Worm (Caenorhabditis elegans): ENCODE data around the gene jmjd-1.2.

jmjd-1.2 gene

DNA sequence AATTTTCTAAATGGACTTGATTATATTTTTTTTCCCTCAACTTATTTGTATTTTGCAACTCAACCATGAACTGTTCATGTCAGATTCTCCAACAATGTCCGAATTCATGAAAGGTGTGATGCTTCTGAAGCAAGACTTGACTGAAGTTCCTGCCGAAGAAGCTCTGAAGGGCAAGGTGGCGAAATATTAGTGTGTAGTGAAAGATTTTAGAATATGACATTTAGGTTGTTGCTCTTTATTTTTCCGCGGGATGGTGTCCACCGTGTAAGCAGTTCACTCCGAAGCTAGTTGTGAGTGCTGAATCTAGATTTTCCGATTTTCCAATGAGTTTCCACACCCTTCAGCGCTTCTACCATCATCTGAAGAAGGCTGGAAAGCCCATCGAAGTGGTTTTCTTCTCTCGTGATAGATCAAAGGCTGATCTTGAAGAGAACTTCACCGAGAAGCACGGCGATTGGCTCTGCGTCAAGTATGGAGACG is 8.4 kb upstream of the jmjd-1.2 start, which contains the start of gene F29B9.5 (continued):
- TF ChIP-seq snpc-3.4 (tag; optimal IDR thresholded peaks at IDR 0.05) = peak; percentile 41
- peak; percentile 62 for TF ChIP-seq ama-1 (optimal IDR thresholded peaks at IDR 0.05)
- no peak for TF ChIP-seq ama-1 (GFP tag; optimal IDR thresholded peaks at IDR 0.05)
- TF ChIP-seq let-526 (GFP tag; IDR thresholded peaks at IDR 0.05) = no peak
- 0 out of 2 replicates have a peak, but pooled peaks have one; percentile 26 for TF ChIP-seq ceh-40 (GFP tag; IDR thresholded peaks at IDR 0.05)
- 0 out of 2 replicates have a peak, but pooled peaks have one; percentile 22 for TF ChIP-seq nfya-2 (GFP tag; IDR thresholded peaks at IDR 0.05)
- TF ChIP-seq let-607 (tag; optimal IDR thresholded peaks at IDR 0.05) = no peak
- peak; percentile 86 for TF ChIP-seq B0336.3 (GFP tag; IDR thresholded peaks at IDR 0.05)
- no peak for TF ChIP-seq lin-54 (GFP tag; optimal IDR thresholded peaks at IDR 0.05)

DNA sequence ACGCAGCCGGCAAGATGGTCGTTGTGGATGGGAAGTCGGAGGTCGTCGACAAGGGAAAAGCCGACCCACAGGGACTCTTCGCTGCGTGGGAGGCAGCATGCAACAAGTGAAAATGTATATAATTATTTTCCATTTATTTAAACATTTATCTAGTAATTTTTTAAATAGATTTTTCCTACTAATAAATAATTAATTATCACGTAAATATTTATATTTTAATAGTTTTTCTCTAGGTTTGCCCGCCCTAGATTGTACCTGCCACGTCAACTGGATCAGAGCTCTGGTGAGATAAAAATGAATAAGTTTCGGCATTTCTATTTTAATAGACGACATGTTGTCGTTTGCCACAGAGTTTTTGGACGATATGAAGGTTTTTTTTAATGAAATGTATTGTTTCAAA is 7.8 kb upstream of the jmjd-1.2 start, which contains the start of gene psr-1:
Gene psr-1, plus strand, starts transcription at position 301 of the 400 bp plus-strand sequence.
- TF ChIP-seq ztf-18 (tag; optimal IDR thresholded peaks at IDR 0.05) (no peak), cebp-2 (GFP tag; IDR thresholded peaks at IDR 0.05) (no peak), lir-1 (GFP tag; conservative IDR thresholded peaks at IDR 0.05) (no peak), egrh-3 (GFP tag; IDR thresholded peaks at IDR 0.05) (no peak), snpc-1.1 (tag; optimal IDR thresholded peaks at IDR 0.05; ENCODE audit: insufficient read depth) (no peak), ztf-28 (GFP tag; IDR thresholded peaks at IDR 0.05) (no peak), aptf-2 (GFP tag; conservative IDR thresholded peaks at IDR 0.05) (no peak), madf-6 (GFP tag; IDR thresholded peaks at IDR 0.05) (no peak), hlh-26 (GFP tag; conservative IDR thresholded peaks at IDR 0.05) (no peak), nfya-2 (GFP tag; IDR thresholded peaks at IDR 0.05) (no peak)

- TF ChIP-seq efl-1 (GFP tag; optimal IDR thresholded peaks at IDR 0.05) (peak; percentile 24), ets-4 (GFP tag; optimal IDR thresholded peaks at IDR 0.05) (no peak), hrde-1 (tag; optimal IDR thresholded peaks at IDR 0.05; ENCODE audit: borderline replicate concordance) (peak; percentile 11), snpc-4 (GFP tag; optimal IDR thresholded peaks at IDR 0.05) (peak; percentile 39), snpc-4 (tag; optimal IDR thresholded peaks at IDR 0.05) (peak in 2 of 4 experiments; percentile 44 to 63), F22D6.2 (tag; optimal IDR thresholded peaks at IDR 0.05) (no peak), Y53G8AR.9 (GFP tag; conservative IDR thresholded peaks at IDR 0.05) (0 out of 2 replicates have a peak, but pooled peaks have one; percentile 53), attf-6 (GFP tag; IDR thresholded peaks at IDR 0.05) (peak; percentile 73), madf-3 (GFP tag; IDR thresholded peaks at IDR 0.05) (0 out of 2 replicates have a peak, but pooled peaks have one; percentile 20), rcor-1 (GFP tag; IDR thresholded peaks at IDR 0.05) (peak; percentile 44; the same call in 1 of the 2 replicates), ztf-18 (tag; optimal IDR thresholded peaks at IDR 0.05) (no peak), snpc-3.4 (tag; optimal IDR thresholded peaks at IDR 0.05) (peak; percentile 71), F52B5.7 (tag; optimal IDR thresholded peaks at IDR 0.05) (no peak), snpc-1.3 (tag; optimal IDR thresholded peaks at IDR 0.05; ENCODE audit: insufficient read depth) (peak; percentile 23), dpl-1 (GFP tag; optimal IDR thresholded peaks at IDR 0.05) (no peak), ekl-4 (GFP tag; IDR thresholded peaks at IDR 0.05) (0 out of 2 replicates have a peak, but pooled peaks have one; percentile 55), F37B4.10 (GFP tag; IDR thresholded peaks at IDR 0.05) (no peak), hmg-1.2 (GFP tag; IDR thresholded peaks at IDR 0.05) (peak; percentile 23; the same call in 1 of the 2 replicates), zim-3 (tag; optimal IDR thresholded peaks at IDR 0.05) (no peak), lsl-1 (GFP tag; optimal IDR thresholded peaks at IDR 0.05) (peak; percentile 99), C17E4.6 (GFP tag; IDR thresholded peaks at IDR 0.05) (peak; percentile 42; the same call in 1 of the 2 replicates), tbp1 (GFP tag; optimal IDR thresholded peaks at IDR 0.05) (peak; percentile 49), sea-2 (GFP tag; IDR thresholded peaks at IDR 0.05) (no peak), mxl-1 (tag; optimal IDR thresholded peaks at IDR 0.05) (no peak), ceh-91 (GFP tag; IDR thresholded peaks at IDR 0.05) (peak; percentile 87), xnd-1 (tag; optimal IDR thresholded peaks at IDR 0.05) (peak; percentile 96), snpc-1.1 (tag; optimal IDR thresholded peaks at IDR 0.05; ENCODE audit: insufficient read depth) (peak; percentile 3), F57A8.1 (GFP tag; optimal IDR thresholded peaks at IDR 0.05) (no peak), madf-6 (GFP tag; IDR thresholded peaks at IDR 0.05) (peak; percentile 98), hmg-20 (GFP tag; IDR thresholded peaks at IDR 0.05) (no peak), madf-8 (GFP tag; conservative IDR thresholded peaks at IDR 0.05) (peak; percentile 89)
These were observed 7.1 kb upstream of the jmjd-1.2 start for ce11 chrIV:4653708-4654107.

Data from whole organism, young adult.